Fruit fly (Drosophila melanogaster) whole organism, embryonic: ENCODE measurements around the gene CG12814.

Source experiments
- ATbp ChIP-seq: fragments of 200-800 bp; sonication (Bioruptor generic); optimal IDR thresholded peaks from 2 replicates; lab custom pipeline; 2017; ENCODE audit warnings: missing biosample characterization, mild to moderate bottlenecking, missing genetic modification characterization, missing genetic modification reagents
- Abd-B ChIP-seq: fragments of 200-800 bp; sonication (Bioruptor generic); optimal IDR thresholded peaks from 2 replicates; lab custom pipeline; 2018; ENCODE audit warnings: missing biosample characterization, mild to moderate bottlenecking, missing genetic modification characterization, moderate library complexity
- Asciz ChIP-seq: fragments of 200-800 bp; sonication (Bioruptor generic); optimal IDR thresholded peaks from 2 replicates; lab custom pipeline; 2017; ENCODE audit warnings: missing biosample characterization, mild to moderate bottlenecking, missing genetic modification characterization, missing genetic modification reagents
- CG10274 ChIP-seq: fragments of 200-800 bp; sonication (Bioruptor generic); optimal IDR thresholded peaks from 3 replicates; lab custom pipeline; 2017; ENCODE audit warnings: missing biosample characterization, mild to moderate bottlenecking, missing genetic modification characterization
- CG10321 ChIP-seq: fragments of 200-800 bp; sonication (Bioruptor generic); IDR thresholded peaks from 2 replicates; pipeline ENCODE4 v1.3.6; 2022; ENCODE audit warnings: missing biosample characterization, missing genetic modification characterization
- CG10543 ChIP-seq: fragments of 200-800 bp; sonication (Bioruptor generic); optimal IDR thresholded peaks from 3 replicates; lab custom pipeline; 2017; ENCODE audit warnings: missing biosample characterization, mild to moderate bottlenecking, missing genetic modification characterization, moderate library complexity
- CG11247 ChIP-seq: fragments of 200-800 bp; sonication (Bioruptor generic); IDR thresholded peaks from 2 replicates; pipeline ENCODE4 v1.3.6; 2022; ENCODE audit warnings: missing biosample characterization, missing genetic modification characterization
- CG11696 ChIP-seq: fragments of 200-800 bp; sonication (Bioruptor generic); IDR thresholded peaks from 2 replicates; pipeline ENCODE4 v1.3.6; 2022; ENCODE audit warnings: missing biosample characterization, missing genetic modification characterization
- CG12071 ChIP-seq: fragments of 200-800 bp; sonication (Bioruptor generic); optimal IDR thresholded peaks from 3 replicates; lab custom pipeline; 2018; ENCODE audit warnings: missing biosample characterization, mild to moderate bottlenecking, missing genetic modification characterization
- CG12219 ChIP-seq: fragments of 200-800 bp; sonication (Bioruptor generic); optimal IDR thresholded peaks from 3 replicates; lab custom pipeline; 2018; ENCODE audit warnings: missing biosample characterization, mild to moderate bottlenecking, missing genetic modification characterization
- CG1233 ChIP-seq: fragments of 200-800 bp; sonication (Bioruptor generic); optimal IDR thresholded peaks from 4 replicates; lab custom pipeline; 2018; ENCODE audit warnings: missing biosample characterization, mild to moderate bottlenecking, missing genetic modification characterization
- CG13296 ChIP-seq: fragments of 200-800 bp; sonication (Bioruptor generic); optimal IDR thresholded peaks from 3 replicates; lab custom pipeline; 2018; ENCODE audit warnings: missing biosample characterization, mild to moderate bottlenecking, missing genetic modification characterization
- CG14014 ChIP-seq: fragments of 200-800 bp; sonication (Bioruptor generic); IDR thresholded peaks from 2 replicates; pipeline ENCODE4 v1.3.6; 2022; ENCODE audit warnings: missing biosample characterization, missing genetic modification characterization
- CG16779 ChIP-seq: fragments of 200-800 bp; sonication (Bioruptor generic); IDR thresholded peaks from 2 replicates; pipeline ENCODE4 v1.3.6; 2022; ENCODE audit warnings: missing biosample characterization, missing genetic modification characterization
- CG17359 ChIP-seq: fragments of 200-800 bp; sonication (Bioruptor generic); optimal IDR thresholded peaks from 3 replicates; lab custom pipeline; 2018; ENCODE audit warnings: missing biosample characterization, mild to moderate bottlenecking, missing genetic modification characterization, moderate library complexity
- CG17385 ChIP-seq: fragments of 200-800 bp; sonication (Bioruptor generic); optimal IDR thresholded peaks from 3 replicates; lab custom pipeline; 2018; ENCODE audit warnings: missing biosample characterization, mild to moderate bottlenecking, missing genetic modification characterization
- CG1792 ChIP-seq: fragments of 200-800 bp; sonication (Bioruptor generic); optimal IDR thresholded peaks from 2 replicates; lab custom pipeline; 2016; ENCODE audit warnings: missing biosample characterization, missing genetic modification characterization
- CG18764 ChIP-seq: fragments of 200-800 bp; sonication (Bioruptor generic); optimal IDR thresholded peaks from 3 replicates; lab custom pipeline; 2016; ENCODE audit warnings: missing biosample characterization, missing genetic modification characterization
- CG30403 ChIP-seq: fragments of 200-800 bp; sonication (Bioruptor generic); optimal IDR thresholded peaks from 3 replicates; lab custom pipeline; 2016; ENCODE audit warnings: missing biosample characterization, missing genetic modification characterization
- CG34376 ChIP-seq: fragments of 200-800 bp; sonication (Bioruptor generic); optimal IDR thresholded peaks from 2 replicates; lab custom pipeline; 2018; ENCODE audit warnings: missing biosample characterization, mild to moderate bottlenecking, missing genetic modification characterization
- CG4328 ChIP-seq: fragments of 200-800 bp; sonication (Bioruptor generic); optimal IDR thresholded peaks from 3 replicates; lab custom pipeline; 2017; ENCODE audit warnings: missing biosample characterization, missing genetic modification reagents, missing genetic modification characterization
- CG5180 ChIP-seq: fragments of 200-800 bp; sonication (Bioruptor generic); optimal IDR thresholded peaks from 3 replicates; lab custom pipeline; 2017; ENCODE audit warnings: missing biosample characterization, missing genetic modification characterization, mild to moderate bottlenecking, moderate library complexity, missing genetic modification reagents
- CG6683 ChIP-seq: fragments of 200-800 bp; sonication (Bioruptor generic); optimal IDR thresholded peaks from 2 replicates; lab custom pipeline; 2017; ENCODE audit warnings: missing biosample characterization, mild to moderate bottlenecking, missing genetic modification characterization, missing genetic modification reagents
- CG6689 ChIP-seq: fragments of 200-800 bp; sonication (Bioruptor generic); IDR thresholded peaks from 2 replicates; pipeline ENCODE4 v1.3.6; 2022; ENCODE audit warnings: missing biosample characterization, missing genetic modification characterization
- CG8290 ChIP-seq, 3 experiments: fragments of 200-800 bp; sonication (Bioruptor generic); optimal IDR thresholded peaks; 2 replicates each; lab custom pipeline; 2016 to 2019; ENCODE audit warnings: missing biosample characterization in 3 of 3, missing genetic modification characterization in 3 of 3, mild to moderate bottlenecking in 2 of 3, moderate library complexity in 1 of 3
- CG9932 ChIP-seq: fragments of 200-800 bp; sonication (Bioruptor generic); IDR thresholded peaks from 2 replicates; pipeline ENCODE4 v1.3.6; 2022; ENCODE audit warnings: missing biosample characterization, missing genetic modification characterization
- D ChIP-seq, 2 experiments: fragments of 200-800 bp in 1 of 2; fragments of >200 bp in 1 of 2; sonication (Bioruptor generic) in 1 of 2; optimal IDR thresholded peaks; 2 replicates in 1 of 2; 3 replicates in 1 of 2; lab custom pipeline; 2017; ENCODE audit warnings: mild to moderate bottlenecking in 1 of 2, missing biosample characterization in 1 of 2, missing genetic modification characterization in 1 of 2, missing genetic modification reagents in 1 of 2
- Dip2 ChIP-seq: fragments of 200-800 bp; sonication (Bioruptor generic); IDR thresholded peaks from 2 replicates; pipeline ENCODE4 v1.3.6; 2022; ENCODE audit warnings: missing biosample characterization, missing genetic modification characterization
- Eip74EF ChIP-seq, 2 experiments: fragments of 200-800 bp in 1 of 2; fragments of >200 bp in 1 of 2; sonication (Bioruptor generic) in 1 of 2; optimal IDR thresholded peaks; 2 replicates each; lab custom pipeline; 2017 to 2019; ENCODE audit warnings: missing biosample characterization in 2 of 2, missing genetic modification characterization in 2 of 2, mild to moderate bottlenecking in 1 of 2, moderate library complexity in 1 of 2
- Fer3 ChIP-seq: fragments of 200-800 bp; sonication (Bioruptor generic); optimal IDR thresholded peaks from 2 replicates; lab custom pipeline; 2018; ENCODE audit warnings: missing biosample characterization, mild to moderate bottlenecking, missing genetic modification characterization, moderate library complexity
- Hey ChIP-seq: fragments of 200-800 bp; sonication (Bioruptor generic); optimal IDR thresholded peaks from 3 replicates; lab custom pipeline; 2018; ENCODE audit warnings: missing biosample characterization, mild to moderate bottlenecking, missing genetic modification characterization
- Hr51 ChIP-seq, 2 experiments: fragments of 200-800 bp; sonication (Bioruptor generic); optimal IDR thresholded peaks; 2 replicates in 1 of 2; 3 replicates in 1 of 2; lab custom pipeline; 2016 to 2018; ENCODE audit warnings: missing biosample characterization in 2 of 2, missing genetic modification characterization in 2 of 2, mild to moderate bottlenecking in 1 of 2, moderate library complexity in 1 of 2
- Jarid2 ChIP-seq: fragments of 200-800 bp; sonication (Bioruptor generic); optimal IDR thresholded peaks from 3 replicates; lab custom pipeline; 2017; ENCODE audit warnings: mild to moderate bottlenecking, missing biosample characterization, missing genetic modification reagents, missing genetic modification characterization
- Usf ChIP-seq: fragments of 200-800 bp; sonication (Bioruptor generic); optimal IDR thresholded peaks from 2 replicates; lab custom pipeline; 2017; ENCODE audit warnings: missing genotype, missing biosample characterization, missing genetic modification characterization
- ato ChIP-seq: fragments of 200-800 bp; sonication (Bioruptor generic); IDR thresholded peaks from 2 replicates; pipeline ENCODE4 v1.3.6; 2022; ENCODE audit warnings: missing biosample characterization, missing genetic modification characterization; ENCODE audit not compliant: partially characterized antibody
- chinmo ChIP-seq: fragments of 200-800 bp; sonication (Bioruptor generic); IDR thresholded peaks from 4 replicates; pipeline ENCODE4 v1.3.6; 2022; ENCODE audit warnings: missing biosample characterization, missing genetic modification characterization; ENCODE audit not compliant: partially characterized antibody
- dmrt99B ChIP-seq: fragments of 200-800 bp; sonication (Bioruptor generic); optimal IDR thresholded peaks from 2 replicates; lab custom pipeline; 2018; ENCODE audit warnings: missing biosample characterization, mild to moderate bottlenecking, missing genetic modification characterization, moderate library complexity
- ftz-f1 ChIP-seq: fragments of 200-800 bp; sonication (Bioruptor generic); optimal IDR thresholded peaks from 2 replicates; lab custom pipeline; 2016; ENCODE audit warnings: missing biosample characterization, missing genetic modification characterization
- gsb ChIP-seq: fragments of 200-800 bp; sonication (Bioruptor generic); IDR thresholded peaks from 2 replicates; pipeline ENCODE4 v1.3.6; 2022; ENCODE audit warnings: missing biosample characterization, missing genetic modification characterization
- kni ChIP-seq: fragments of 200-800 bp; sonication (Bioruptor generic); optimal IDR thresholded peaks from 3 replicates; lab custom pipeline; 2017; ENCODE audit warnings: mild to moderate bottlenecking, missing biosample characterization, missing genetic modification reagents, missing genetic modification characterization
- otp ChIP-seq: fragments of 200-800 bp; sonication (Bioruptor generic); IDR thresholded peaks from 3 replicates; pipeline ENCODE4, ENCODE4 v1.3.6; 2022; ENCODE audit warnings: missing biosample characterization, missing genetic modification characterization
- ranshi ChIP-seq: fragments of 200-800 bp; sonication (Bioruptor generic); IDR thresholded peaks from 2 replicates; pipeline ENCODE4 v1.3.6; 2022; ENCODE audit warnings: missing biosample characterization, missing genetic modification characterization
- salm ChIP-seq: fragments of 200-800 bp; sonication (Bioruptor generic); optimal IDR thresholded peaks from 2 replicates; lab custom pipeline; 2018; ENCODE audit warnings: missing biosample characterization, mild to moderate bottlenecking, missing genetic modification characterization
- sc ChIP-seq, 3 experiments: fragments of >200 bp in 2 of 3; fragments of 200-800 bp in 1 of 3; sonication (Bioruptor generic) in 1 of 3; optimal IDR thresholded peaks; 2 replicates in 2 of 3; 3 replicates in 1 of 3; lab custom pipeline; 2017; ENCODE audit warnings: mild to moderate bottlenecking in 1 of 3, missing biosample characterization in 1 of 3, missing genetic modification characterization in 1 of 3, missing genetic modification reagents in 1 of 3
- sd ChIP-seq: fragments of 200-800 bp; sonication (Bioruptor generic); optimal IDR thresholded peaks from 3 replicates; lab custom pipeline; 2018; ENCODE audit warnings: missing biosample characterization, mild to moderate bottlenecking, missing genetic modification characterization, moderate library complexity
- tup ChIP-seq: fragments of 200-800 bp; sonication (Bioruptor generic); optimal IDR thresholded peaks from 2 replicates; lab custom pipeline; 2016; ENCODE audit warnings: missing biosample characterization, mild to moderate bottlenecking, missing genetic modification characterization, moderate library complexity
- yki ChIP-seq: fragments of >200 bp; optimal IDR thresholded peaks from 3 replicates; lab custom pipeline; 2018
- zen2 ChIP-seq: fragments of 200-800 bp; sonication (Bioruptor generic); IDR thresholded peaks from 3 replicates; pipeline ENCODE4 v1.3.6; 2022; ENCODE audit warnings: missing biosample characterization, missing genetic modification characterization; ENCODE audit not compliant: partially characterized antibody

CG12814 gene

DNA sequence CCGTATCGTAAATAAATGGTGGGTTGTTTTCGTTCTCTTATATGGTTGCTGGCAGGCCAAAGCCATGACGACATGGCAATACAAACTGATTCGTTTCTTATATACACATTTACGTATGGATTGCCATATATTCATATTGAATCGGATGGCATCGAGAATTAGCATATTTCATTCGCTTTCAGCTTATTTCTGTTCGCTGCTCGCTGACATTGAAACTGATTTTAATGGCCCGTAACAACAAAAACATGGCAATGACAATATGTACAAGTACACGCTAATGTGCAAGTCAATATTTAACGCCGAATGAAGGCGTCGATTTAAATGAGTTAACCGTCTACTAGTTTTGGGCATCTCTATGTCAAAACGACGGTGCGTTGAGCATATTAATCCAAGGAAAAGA is 3.4 kb downstream of the CG12814 start (continued):
- no peak for TF ChIP-seq zen2 (GFP tag; lab: Robert Waterston, UW)
- TF ChIP-seq Hey (tag; lab: Kevin White, UChicago): no peak
- TF ChIP-seq CG4328: peak; percentile 22
- no peak for TF ChIP-seq CG10321
- TF ChIP-seq CG10274 (GFP tag; lab: Kevin White, UChicago): no peak
- TF ChIP-seq CG11696 (GFP tag; lab: Robert Waterston, UW): no peak
- no peak for TF ChIP-seq ato (GFP tag; lab: Robert Waterston, UW)
- 0 out of 2 replicates have a peak, but pooled peaks have one; percentile 11 for TF ChIP-seq ranshi (GFP tag; lab: Robert Waterston, UW)
- peak; percentile 23 for TF ChIP-seq Fer3 (tag; lab: Kevin White, UChicago)
- no peak for TF ChIP-seq D (optimal IDR thresholded peaks at IDR 0.05; lab: Kevin White, UChicago)
- no peak for TF ChIP-seq D (GFP tag; optimal IDR thresholded peaks at IDR 0.05; lab: Kevin White, UChicago)
- no peak for TF ChIP-seq CG11247 (GFP tag; lab: Robert Waterston, UW)
- TF ChIP-seq gsb (GFP tag; lab: Robert Waterston, UW): no peak
- TF ChIP-seq salm (tag; lab: Kevin White, UChicago): peak; percentile 5
- peak; percentile 55 for TF ChIP-seq Asciz (GFP tag; lab: Kevin White, UChicago)
- TF ChIP-seq Hr51 (GFP tag; optimal IDR thresholded peaks at IDR 0.05; lab: Kevin White, UChicago): peak in 1 of 2 experiments; percentile 14
- TF ChIP-seq CG12219 (GFP tag; lab: Kevin White, UChicago): no peak
- no peak for TF ChIP-seq CG30403 (GFP tag; lab: Kevin White, UChicago)
- no peak for TF ChIP-seq CG16779
- TF ChIP-seq Eip74EF (GFP tag; optimal IDR thresholded peaks at IDR 0.05; lab: Kevin White, UChicago): no peak
- TF ChIP-seq kni (GFP tag; lab: Kevin White, UChicago): peak; percentile 6
- peak; percentile 42 for TF ChIP-seq dmrt99B (tag; lab: Kevin White, UChicago)
- TF ChIP-seq ATbp: peak; percentile 63
- TF ChIP-seq CG17359 (tag; lab: Kevin White, UChicago): peak; percentile 31
- TF ChIP-seq CG12071 (GFP tag; lab: Kevin White, UChicago): peak; percentile 58
- peak; percentile 61 for TF ChIP-seq CG10543 (GFP tag; lab: Kevin White, UChicago)
- TF ChIP-seq CG13296 (GFP tag; lab: Kevin White, UChicago): peak; percentile 73
- no peak for TF ChIP-seq yki
- TF ChIP-seq CG18764 (GFP tag; lab: Kevin White, UChicago): no peak
- peak; percentile 52; the same call in 1 of the 4 replicates for TF ChIP-seq chinmo (GFP tag; lab: Robert Waterston, UW)
- TF ChIP-seq CG1233 (GFP tag; lab: Kevin White, UChicago): peak; percentile 14
- TF ChIP-seq Abd-B (GFP tag; lab: Kevin White, UChicago): no peak
- TF ChIP-seq CG9932 (GFP tag; lab: Robert Waterston, UW): peak; percentile 38
- TF ChIP-seq ftz-f1 (GFP tag; lab: Kevin White, UChicago): peak; percentile 5
- TF ChIP-seq Dip2 (GFP tag; lab: Robert Waterston, UW): no peak
- TF ChIP-seq CG6689 (GFP tag; lab: Robert Waterston, UW): no peak
- TF ChIP-seq otp: no peak
- TF ChIP-seq CG34376: peak; percentile 17
- TF ChIP-seq CG14014 (GFP tag; lab: Robert Waterston, UW): peak; percentile 30; the same call in 1 of the 2 replicates
- no peak for TF ChIP-seq sc (optimal IDR thresholded peaks at IDR 0.05; lab: Kevin White, UChicago)
- no peak for TF ChIP-seq sc (GFP tag; optimal IDR thresholded peaks at IDR 0.05; lab: Kevin White, UChicago)
- TF ChIP-seq CG8290 (GFP tag; optimal IDR thresholded peaks at IDR 0.05; lab: Kevin White, UChicago): no peak
- peak in 1 of 2 experiments; percentile 61 for TF ChIP-seq CG8290 (tag; optimal IDR thresholded peaks at IDR 0.05; lab: Kevin White, UChicago)
- no peak for TF ChIP-seq tup (GFP tag; lab: Kevin White, UChicago)
- no peak for TF ChIP-seq CG1792 (GFP tag; lab: Kevin White, UChicago)
- no peak for TF ChIP-seq Usf
- TF ChIP-seq CG5180 (GFP tag; lab: Kevin White, UChicago): peak; percentile 20
- TF ChIP-seq CG6683 (GFP tag; lab: Kevin White, UChicago): no peak
- TF ChIP-seq CG17385 (GFP tag; lab: Kevin White, UChicago): peak; percentile 25
- no peak for TF ChIP-seq Jarid2 (GFP tag; lab: Kevin White, UChicago)
- TF ChIP-seq sd (tag; lab: Kevin White, UChicago): peak; percentile 50
